Fruit fly (Drosophila melanogaster): Measurements from ENCODE around the gene eIF1A.

The eIF1A gene

dm6 chr3R:18298298-18298899, 23.9 kb downstream of the eIF1A start (continued):
- TF ChIP-seq gce (GFP tag; IDR thresholded peaks at IDR 0.05) (no peak), CG3407 (GFP tag; optimal IDR thresholded peaks at IDR 0.05) (no peak), CG18599 (GFP tag; optimal IDR thresholded peaks at IDR 0.05) (peak; percentile 54), CG2116 (GFP tag; optimal IDR thresholded peaks at IDR 0.05) (no peak), CG17568 (GFP tag; optimal IDR thresholded peaks at IDR 0.05) (no peak), tin (GFP tag; optimal IDR thresholded peaks at IDR 0.05) (no peak), Camta (GFP tag; optimal IDR thresholded peaks at IDR 0.05) (no peak), CG11093 (GFP tag; IDR thresholded peaks at IDR 0.05) (no peak), CG1647 (GFP tag; optimal IDR thresholded peaks at IDR 0.05) (peak; percentile 39), CG31365 (tag; optimal IDR thresholded peaks at IDR 0.05) (no peak), fu2 (GFP tag; optimal IDR thresholded peaks at IDR 0.05) (no peak), fd96Cb (tag; optimal IDR thresholded peaks at IDR 0.05) (no peak), ro (GFP tag; IDR thresholded peaks at IDR 0.05) (no peak), Nf-YA (GFP tag; IDR thresholded peaks at IDR 0.05) (no peak), ftz-f1 (GFP tag; optimal IDR thresholded peaks at IDR 0.05) (peak; percentile 97), CTCF (GFP tag; optimal IDR thresholded peaks at IDR 0.05) (no peak), tio (GFP tag; optimal IDR thresholded peaks at IDR 0.05) (no peak), Mad (GFP tag; optimal IDR thresholded peaks at IDR 0.05) (no peak), bab2 (GFP tag; optimal IDR thresholded peaks at IDR 0.05) (no peak), CG2199 (GFP tag; IDR thresholded peaks at IDR 0.05) (peak; percentile 76; the same call in 2 of the 3 replicates), schlank (tag; optimal IDR thresholded peaks at IDR 0.05) (no peak), vfl (GFP tag; optimal IDR thresholded peaks at IDR 0.05) (no peak), Hand (GFP tag; optimal IDR thresholded peaks at IDR 0.05) (no peak), run (tag; optimal IDR thresholded peaks at IDR 0.05) (peak; percentile 31), Antp (GFP tag; optimal IDR thresholded peaks at IDR 0.05) (no peak), CG11723 (GFP tag; optimal IDR thresholded peaks at IDR 0.05) (no peak), Nf-YC (tag; optimal IDR thresholded peaks at IDR 0.05) (no peak), CG16779 (GFP tag; IDR thresholded peaks at IDR 0.05) (no peak), CG12942 (GFP tag; optimal IDR thresholded peaks at IDR 0.05) (no peak), CG12219 (GFP tag; optimal IDR thresholded peaks at IDR 0.05) (peak; percentile 18), stc (GFP tag; IDR thresholded peaks at IDR 0.05) (0 out of 2 replicates have a peak, but pooled peaks have one; percentile 18), E2f2 (GFP tag; IDR thresholded peaks at IDR 0.05) (no peak), insv (GFP tag; optimal IDR thresholded peaks at IDR 0.05) (no peak), CG10431 (GFP tag; optimal IDR thresholded peaks at IDR 0.05) (no peak), CG10565 (GFP tag; optimal IDR thresholded peaks at IDR 0.05) (no peak), Rfx (GFP tag; IDR thresholded peaks at IDR 0.05) (peak; percentile 56), jigr1 (GFP tag; IDR thresholded peaks at IDR 0.05) (no peak), slbo (GFP tag; IDR thresholded peaks at IDR 0.05) (peak; percentile 38), ac (GFP tag; optimal IDR thresholded peaks at IDR 0.05) (peak; percentile 89), nmo (GFP tag; optimal IDR thresholded peaks at IDR 0.05) (no peak), CG17359 (tag; optimal IDR thresholded peaks at IDR 0.05) (peak; percentile 3), chn (GFP tag; optimal IDR thresholded peaks at IDR 0.05) (peak; percentile 23), CG4820 (GFP tag; optimal IDR thresholded peaks at IDR 0.05) (no peak), dpn (GFP tag; optimal IDR thresholded peaks at IDR 0.05) (no peak), sqz (GFP tag; optimal IDR thresholded peaks at IDR 0.05) (peak; percentile 8), D19B (GFP tag; optimal IDR thresholded peaks at IDR 0.05) (no peak), ttk (GFP tag; IDR thresholded peaks at IDR 0.05) (peak; percentile 39; the same call in 1 of the 2 replicates), CG10366 (GFP tag; IDR thresholded peaks at IDR 0.05) (no peak), Jarid2 (GFP tag; optimal IDR thresholded peaks at IDR 0.05) (no peak), CG34224 (GFP tag; IDR thresholded peaks at IDR 0.05; ENCODE audit: partially characterized antibody) (peak; percentile 42; the same call in 2 of the 3 replicates), bowl (GFP tag; IDR thresholded peaks at IDR 0.05) (no peak; the same call in 1 of the 2 replicates), sd (tag; optimal IDR thresholded peaks at IDR 0.05) (peak; percentile 72)
